Worm (Caenorhabditis elegans) whole organism, L4/young adult: ENCODE measurements around the gene cyp-35B2.

ENCODE experiments used
- W03F9.2 ChIP-seq: fragments of 150-350 bp; optimal IDR thresholded peaks from 2 replicates; lab custom pipeline; 2014; ENCODE audit warnings: missing biosample characterization, missing genetic modification characterization
- dao-5 ChIP-seq: sonication (generic microtip); optimal IDR thresholded peaks from 2 replicates; lab custom pipeline; 2016; ENCODE audit warnings: missing genotype, missing genetic modification characterization, moderate library complexity, missing compliant biosample characterization
- him-1 ChIP-seq: sonication (generic microtip); optimal IDR thresholded peaks from 2 replicates; lab custom pipeline; 2016; ENCODE audit warnings: missing genotype, missing genetic modification reagents, missing genetic modification characterization, missing compliant biosample characterization

DNA sequence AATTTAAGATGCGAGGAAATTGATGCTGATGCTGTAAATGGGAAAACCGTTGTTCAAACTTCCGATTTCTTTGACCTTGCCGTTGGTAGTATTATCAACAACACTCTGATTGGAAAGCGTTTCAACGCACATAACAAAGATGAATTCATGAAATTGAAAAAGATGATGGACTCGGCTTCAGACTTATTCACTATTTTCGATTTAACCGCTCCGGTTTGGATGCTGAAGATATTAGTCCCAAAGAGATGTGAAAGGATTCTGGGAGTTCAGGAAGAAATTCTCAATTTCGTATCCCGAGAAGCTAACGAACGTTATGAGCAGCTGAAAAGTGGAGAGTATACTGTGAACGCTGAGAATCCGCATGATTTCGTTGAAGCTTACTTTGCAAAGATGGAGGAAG is 1.4 kb downstream of the cyp-35B2 start:
- no peak for TF ChIP-seq him-1
- no peak for TF ChIP-seq W03F9.2 (tag; lab: Kevin White, UChicago)
- no peak for TF ChIP-seq dao-5 (tag; lab: Kevin White, UChicago)
